Worm (Caenorhabditis elegans): ENCODE results near the gene fil-2.
A peak's percentile ranks its signal among the peaks of the same experiment; 100 is the strongest.

The fil-2 gene

ce11 chrV:6247397-6247796 is 31.4 kb upstream of the fil-2 start:
- no peak for TF ChIP-seq skn-1 (tag; optimal IDR thresholded peaks at IDR 0.05)
- no peak for TF ChIP-seq eor-1 (tag; optimal IDR thresholded peaks at IDR 0.05)
- TF ChIP-seq ZK546.5 (tag; optimal IDR thresholded peaks at IDR 0.05), result no peak
- no peak for TF ChIP-seq nhr-77 (tag; optimal IDR thresholded peaks at IDR 0.05)
- TF ChIP-seq nfya-1 (tag; optimal IDR thresholded peaks at IDR 0.05; ENCODE audit: insufficient read depth), result no peak
- TF ChIP-seq R02D3.7 (tag; optimal IDR thresholded peaks at IDR 0.05), result peak; percentile 34
- TF ChIP-seq egl-5 (tag; optimal IDR thresholded peaks at IDR 0.05), result no peak
- no peak for TF ChIP-seq mml-1 (tag; optimal IDR thresholded peaks at IDR 0.05)
- no peak for TF ChIP-seq daf-12 (tag; optimal IDR thresholded peaks at IDR 0.05)
- TF ChIP-seq unc-62 (GFP tag; optimal IDR thresholded peaks at IDR 0.05), result peak; percentile 9
- no peak for TF ChIP-seq nhr-237 (tag; optimal IDR thresholded peaks at IDR 0.05)
- TF ChIP-seq nhr-25 (tag; optimal IDR thresholded peaks at IDR 0.05), result peak; percentile 82
- TF ChIP-seq egl-27 (tag; optimal IDR thresholded peaks at IDR 0.05), result no peak
- no peak for TF ChIP-seq nhr-76 (tag; optimal IDR thresholded peaks at IDR 0.05)
- peak; percentile 59 for TF ChIP-seq mdl-1 (tag; optimal IDR thresholded peaks at IDR 0.05)
- TF ChIP-seq nhr-11 (tag; optimal IDR thresholded peaks at IDR 0.05), result no peak
- TF ChIP-seq fkh-2 (tag; optimal IDR thresholded peaks at IDR 0.05), result no peak
- no peak for TF ChIP-seq ceh-9 (tag; optimal IDR thresholded peaks at IDR 0.05)
- no peak for TF ChIP-seq fos-1 (tag; optimal IDR thresholded peaks at IDR 0.05)
- TF ChIP-seq pqm-1 (tag; optimal IDR thresholded peaks at IDR 0.05), result peak; percentile 29
- TF ChIP-seq nhr-12 (tag; optimal IDR thresholded peaks at IDR 0.05), result no peak
- TF ChIP-seq nhr-23 (tag; optimal IDR thresholded peaks at IDR 0.05), result peak; percentile 93
- no peak for TF ChIP-seq zag-1 (tag; optimal IDR thresholded peaks at IDR 0.05)
- no peak for TF ChIP-seq elt-1 (tag; optimal IDR thresholded peaks at IDR 0.05)
- TF ChIP-seq ama-1 (optimal IDR thresholded peaks at IDR 0.05), result no peak
- no peak for TF ChIP-seq hmg-11 (tag; optimal IDR thresholded peaks at IDR 0.05)
- TF ChIP-seq lsy-12 (tag; optimal IDR thresholded peaks at IDR 0.05), result no peak
- TF ChIP-seq nhr-67 (tag; optimal IDR thresholded peaks at IDR 0.05), result no peak
- peak; percentile 45 to 94 (median 89) for TF ChIP-seq elt-3 (tag; optimal IDR thresholded peaks at IDR 0.05)
- TF ChIP-seq unc-39 (tag; optimal IDR thresholded peaks at IDR 0.05), result no peak
- peak; percentile 79 for TF ChIP-seq elt-2 (tag; optimal IDR thresholded peaks at IDR 0.05)
- no peak for TF ChIP-seq snpc-4 (tag; optimal IDR thresholded peaks at IDR 0.05)
- peak; percentile 50 for TF ChIP-seq ceh-28 (tag; optimal IDR thresholded peaks at IDR 0.05)
- peak; percentile 97 for TF ChIP-seq nhr-43 (tag; optimal IDR thresholded peaks at IDR 0.05; ENCODE audit: poor library complexity, severe bottlenecking)
- TF ChIP-seq pha-4 (tag; optimal IDR thresholded peaks at IDR 0.05), result no peak
- peak; percentile 32 for TF ChIP-seq jun-1 (tag; optimal IDR thresholded peaks at IDR 0.05)
- no peak for TF ChIP-seq nhr-28 (tag; optimal IDR thresholded peaks at IDR 0.05)
- TF ChIP-seq ztf-4 (tag; optimal IDR thresholded peaks at IDR 0.05), result no peak
- TF ChIP-seq ceh-16 (tag; optimal IDR thresholded peaks at IDR 0.05), result no peak
- no peak for TF ChIP-seq tbx-2 (tag; optimal IDR thresholded peaks at IDR 0.05)
- TF ChIP-seq ceh-82 (tag; optimal IDR thresholded peaks at IDR 0.05), result no peak
- no peak for TF ChIP-seq lin-39 (tag; optimal IDR thresholded peaks at IDR 0.05)
- TF ChIP-seq ztf-11 (tag; optimal IDR thresholded peaks at IDR 0.05), result no peak
- TF ChIP-seq sea-2 (GFP tag; optimal IDR thresholded peaks at IDR 0.05), result no peak
- no peak for TF ChIP-seq lin-15B (tag; optimal IDR thresholded peaks at IDR 0.05)
- TF ChIP-seq aly-2 (tag; optimal IDR thresholded peaks at IDR 0.05), result no peak
- TF ChIP-seq fkh-10 (GFP tag; optimal IDR thresholded peaks at IDR 0.05), result no peak

ce11 chrV:6248714-6249113 is 30.1 kb upstream of the fil-2 start:
- TF ChIP-seq aly-2 (tag; optimal IDR thresholded peaks at IDR 0.05) (no peak), ztf-4 (tag; optimal IDR thresholded peaks at IDR 0.05) (no peak), tbx-2 (tag; optimal IDR thresholded peaks at IDR 0.05) (no peak), pha-4 (tag; optimal IDR thresholded peaks at IDR 0.05) (peak; percentile 24), jun-1 (tag; optimal IDR thresholded peaks at IDR 0.05) (peak; percentile 2), pqm-1 (tag; optimal IDR thresholded peaks at IDR 0.05) (peak; percentile 32), ama-1 (optimal IDR thresholded peaks at IDR 0.05) (no peak), nhr-43 (tag; optimal IDR thresholded peaks at IDR 0.05; ENCODE audit: poor library complexity, severe bottlenecking) (peak; percentile 50), nfya-1 (tag; optimal IDR thresholded peaks at IDR 0.05; ENCODE audit: insufficient read depth) (peak; percentile 15), elt-2 (tag; optimal IDR thresholded peaks at IDR 0.05) (peak; percentile 54), nhr-23 (tag; optimal IDR thresholded peaks at IDR 0.05) (peak; percentile 12)
